In the genomic region with DNA sequence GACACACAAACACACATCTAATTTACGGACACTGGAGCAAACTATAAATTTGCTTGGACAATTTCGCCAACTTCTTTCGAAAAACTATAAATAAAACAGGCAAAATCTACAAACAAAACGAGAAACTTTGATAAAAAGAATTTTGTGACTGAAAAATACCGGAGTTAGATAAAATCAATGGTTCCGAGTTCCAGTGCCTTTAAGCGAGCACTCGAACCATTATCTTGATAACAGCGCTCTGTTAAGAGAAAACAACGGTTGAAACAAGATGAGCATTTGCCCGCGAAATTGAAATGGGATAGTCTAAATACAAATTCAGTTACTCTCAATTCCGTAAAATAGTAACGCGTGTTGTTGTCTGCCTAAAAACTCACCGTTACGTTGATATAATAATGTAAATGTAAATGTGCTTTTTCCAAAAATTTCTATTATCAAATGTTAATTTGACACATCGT, we compare ENCODE assay signal across 3 fruit fly cellular contexts.
TF ChIP-seq lines count a peak whose summit lies in the region.

A gene (minus strand): TSS at position 405 of the 455 bp plus-strand sequence.

- TF ChIP-seq CTCF in S2 (optimal IDR thresholded peaks at IDR 0.05; lab: Kevin White, UChicago), result peak; percentile 22 to 62
- peak; percentile 73 for TF ChIP-seq CTCF in whole organism, embryonic (GFP tag; optimal IDR thresholded peaks at IDR 0.05; lab: Kevin White, UChicago)

TF ChIP-seq in whole organism, adult, 20 proteins besides CTCF, POLR2A, EP300 and RAD21:
- TF ChIP-seq tj (GFP tag; optimal IDR thresholded peaks at IDR 0.05; lab: Kevin White, UChicago) (no peak), bab1 (GFP tag; optimal IDR thresholded peaks at IDR 0.05; lab: Kevin White, UChicago) (peak; percentile 34)

TF ChIP-seq in whole organism, embryonic, 481 proteins besides CTCF, POLR2A, EP300 and RAD21:
- TF ChIP-seq Hmr (GFP tag; optimal IDR thresholded peaks at IDR 0.05; lab: Kevin White, UChicago) (no peak), MTF-1 (GFP tag; optimal IDR thresholded peaks at IDR 0.05; lab: Kevin White, UChicago; ENCODE audit: borderline replicate concordance) (no peak), CG12299 (tag; optimal IDR thresholded peaks at IDR 0.05; lab: Kevin White, UChicago) (peak; percentile 7), sisA (GFP tag; IDR thresholded peaks at IDR 0.05; lab: Robert Waterston, UW) (no peak), MBD-R2 (GFP tag; IDR thresholded peaks at IDR 0.05; lab: Robert Waterston, UW) (peak; percentile 48), lbe (GFP tag; optimal IDR thresholded peaks at IDR 0.05; lab: Kevin White, UChicago) (no peak), pzg (GFP tag; optimal IDR thresholded peaks at IDR 0.05; lab: Kevin White, UChicago) (peak; percentile 59), gfzf (GFP tag; optimal IDR thresholded peaks at IDR 0.05; lab: Kevin White, UChicago) (peak; percentile 87), CG3995 (GFP tag; optimal IDR thresholded peaks at IDR 0.05; lab: Kevin White, UChicago) (peak; percentile 50), CG4707 (GFP tag; optimal IDR thresholded peaks at IDR 0.05; lab: Kevin White, UChicago) (no peak), ssp (GFP tag; IDR thresholded peaks at IDR 0.05; lab: Robert Waterston, UW) (no peak), aop (GFP tag; IDR thresholded peaks at IDR 0.05; lab: Robert Waterston, UW) (no peak), Meics (GFP tag; optimal IDR thresholded peaks at IDR 0.05; lab: Kevin White, UChicago) (no peak), Ets97D (GFP tag; optimal IDR thresholded peaks at IDR 0.05; lab: Kevin White, UChicago) (peak; percentile 7), sr (GFP tag; IDR thresholded peaks at IDR 0.05; lab: Robert Waterston, UW) (no peak), croc (GFP tag; conservative IDR thresholded peaks at IDR 0.05; lab: Robert Waterston, UW) (no peak), Tbp (GFP tag; optimal IDR thresholded peaks at IDR 0.05; lab: Kevin White, UChicago) (no peak), esg (GFP tag; conservative IDR thresholded peaks at IDR 0.05; lab: Robert Waterston, UW) (no peak), CG2116 (GFP tag; optimal IDR thresholded peaks at IDR 0.05; lab: Kevin White, UChicago) (peak; percentile 2), chinmo (GFP tag; IDR thresholded peaks at IDR 0.05; lab: Robert Waterston, UW; ENCODE audit: partially characterized antibody) (peak; percentile 38; the same call in 1 of the 4 replicates), lov (optimal IDR thresholded peaks at IDR 0.05; lab: Kevin White, UChicago) (no peak), lov (GFP tag; IDR thresholded peaks at IDR 0.05; lab: Robert Waterston, UW) (no peak), odd (GFP tag; optimal IDR thresholded peaks at IDR 0.05; lab: Kevin White, UChicago) (no peak), disco-r (GFP tag; optimal IDR thresholded peaks at IDR 0.05; lab: Kevin White, UChicago) (no peak), Vsx1 (GFP tag; optimal IDR thresholded peaks at IDR 0.05; lab: Kevin White, UChicago) (no peak), trem (tag; optimal IDR thresholded peaks at IDR 0.05; lab: Kevin White, UChicago) (peak; percentile 21), CG9797 (GFP tag; optimal IDR thresholded peaks at IDR 0.05; lab: Kevin White, UChicago) (peak; percentile 34), onecut (GFP tag; IDR thresholded peaks at IDR 0.05; lab: Robert Waterston, UW) (peak; percentile 64; the same call in 1 of the 2 replicates), HmgZ (tag; optimal IDR thresholded peaks at IDR 0.05; lab: Kevin White, UChicago) (peak; percentile 25), HLHmδ (GFP tag; optimal IDR thresholded peaks at IDR 0.05; lab: Kevin White, UChicago) (no peak), slbo (GFP tag; IDR thresholded peaks at IDR 0.05; lab: Robert Waterston, UW) (no peak), CG14710 (tag; optimal IDR thresholded peaks at IDR 0.05; lab: Kevin White, UChicago) (peak; percentile 30), CG13287 (GFP tag; IDR thresholded peaks at IDR 0.05; lab: Robert Waterston, UW; ENCODE audit: partially characterized antibody) (peak; percentile 34; the same call in 1 of the 2 replicates), CG6175 (GFP tag; IDR thresholded peaks at IDR 0.05; lab: Robert Waterston, UW) (no peak), E2f2 (GFP tag; IDR thresholded peaks at IDR 0.05; lab: Robert Waterston, UW) (peak; percentile 90), Scr (GFP tag; IDR thresholded peaks at IDR 0.05; lab: Robert Waterston, UW; ENCODE audit: partially characterized antibody) (no peak), CG15601 (tag; optimal IDR thresholded peaks at IDR 0.05; lab: Kevin White, UChicago) (peak; percentile 100), ato (GFP tag; IDR thresholded peaks at IDR 0.05; lab: Robert Waterston, UW; ENCODE audit: partially characterized antibody) (no peak), CG6254 (GFP tag; optimal IDR thresholded peaks at IDR 0.05; lab: Kevin White, UChicago) (no peak), tll (GFP tag; optimal IDR thresholded peaks at IDR 0.05; lab: Kevin White, UChicago) (no peak), CG2678 (tag; optimal IDR thresholded peaks at IDR 0.05; lab: Kevin White, UChicago) (no peak), CG8388 (GFP tag; optimal IDR thresholded peaks at IDR 0.05; lab: Kevin White, UChicago) (no peak), YL-1 (GFP tag; optimal IDR thresholded peaks at IDR 0.05; lab: Kevin White, UChicago) (peak; percentile 45), stwl (tag; optimal IDR thresholded peaks at IDR 0.05; lab: Kevin White, UChicago) (peak; percentile 38), grn (GFP tag; optimal IDR thresholded peaks at IDR 0.05; lab: Kevin White, UChicago) (peak; percentile 95), CG4617 (GFP tag; optimal IDR thresholded peaks at IDR 0.05; lab: Kevin White, UChicago; ENCODE audit: borderline replicate concordance) (peak; percentile 52), bigmax (GFP tag; optimal IDR thresholded peaks at IDR 0.05; lab: Kevin White, UChicago) (peak; percentile 55), Doc3 (GFP tag; IDR thresholded peaks at IDR 0.05; lab: Robert Waterston, UW; ENCODE audit: partially characterized antibody) (no peak), CG7928 (GFP tag; optimal IDR thresholded peaks at IDR 0.05; lab: Kevin White, UChicago) (peak; percentile 33), dm (GFP tag; optimal IDR thresholded peaks at IDR 0.05; lab: Kevin White, UChicago) (no peak), pita (GFP tag; optimal IDR thresholded peaks at IDR 0.05; lab: Kevin White, UChicago) (peak; percentile 64), Xbp1 (GFP tag; optimal IDR thresholded peaks at IDR 0.05; lab: Kevin White, UChicago) (no peak), az2 (GFP tag; optimal IDR thresholded peaks at IDR 0.05; lab: Kevin White, UChicago) (no peak), CG12659 (GFP tag; optimal IDR thresholded peaks at IDR 0.05; lab: Kevin White, UChicago) (peak; percentile 35), CG43689 (GFP tag; IDR thresholded peaks at IDR 0.05; lab: Robert Waterston, UW) (no peak), schlank (tag; optimal IDR thresholded peaks at IDR 0.05; lab: Kevin White, UChicago) (no peak), MESR4 (GFP tag; optimal IDR thresholded peaks at IDR 0.05; lab: Kevin White, UChicago) (peak; percentile 55), gcm (GFP tag; optimal IDR thresholded peaks at IDR 0.05; lab: Kevin White, UChicago) (no peak), tgo (GFP tag; IDR thresholded peaks at IDR 0.05; lab: Robert Waterston, UW) (no peak), luna (GFP tag; optimal IDR thresholded peaks at IDR 0.05; lab: Kevin White, UChicago) (no peak), CG15514 (GFP tag; optimal IDR thresholded peaks at IDR 0.05; lab: Kevin White, UChicago) (peak; percentile 99), zen (tag; optimal IDR thresholded peaks at IDR 0.05; lab: Kevin White, UChicago) (no peak), Myb (GFP tag; optimal IDR thresholded peaks at IDR 0.05; lab: Kevin White, UChicago) (peak; percentile 57), Dp (GFP tag; optimal IDR thresholded peaks at IDR 0.05; lab: Kevin White, UChicago) (peak; percentile 83), phol (tag; optimal IDR thresholded peaks at IDR 0.05; lab: Kevin White, UChicago) (peak; percentile 28), BEAF-32 (GFP tag; optimal IDR thresholded peaks at IDR 0.05; lab: Kevin White, UChicago) (peak; percentile 18)
TF ChIP-seq in whole organism, embryonic: peak in this region for 30.
